Worm (Caenorhabditis elegans) whole organism, L4 larva: Measurements from ENCODE around the gene pgp-14.

Experiments used
- F10B5.3 ChIP-seq: sonication (generic microtip); optimal IDR thresholded peaks from 2 replicates; lab custom pipeline; 2016; ENCODE audit warnings: mild to moderate bottlenecking, missing genetic modification characterization, missing compliant biosample characterization
- F37D6.2 ChIP-seq: sonication (generic microtip); optimal IDR thresholded peaks from 2 replicates; lab custom pipeline; 2016; ENCODE audit warnings: mild to moderate bottlenecking, missing genetic modification characterization, missing compliant biosample characterization
- F44E2.7 ChIP-seq: fragments of 200-800 bp; sonication (Bioruptor generic); IDR thresholded peaks from 2 replicates; pipeline ENCODE4 v2.1.2; 2022; ENCODE audit warnings: missing genetic modification characterization, missing compliant biosample characterization
- R02D3.7 ChIP-seq: fragments of 150-350 bp; sonication (generic microtip); optimal IDR thresholded peaks from 3 replicates; lab custom pipeline; 2014; ENCODE audit warnings: missing biosample characterization, missing genetic modification characterization
- T20F7.1 ChIP-seq: fragments of 200-800 bp; sonication (Bioruptor generic); optimal IDR thresholded peaks from 2 replicates; lab custom pipeline; 2018; ENCODE audit warnings: mild to moderate bottlenecking, missing genetic modification characterization, missing compliant biosample characterization
- T26A8.4 ChIP-seq: fragments of 200-800 bp; sonication (Bioruptor generic); IDR thresholded peaks from 2 replicates; pipeline ENCODE4 v1.3.6; 2022; ENCODE audit warnings: missing genetic modification characterization, missing compliant biosample characterization
- Y48G9A.11 ChIP-seq: fragments of 200-800 bp; sonication (Bioruptor generic); IDR thresholded peaks from 2 replicates; pipeline ENCODE4 v1.3.6; 2022; ENCODE audit warnings: missing genetic modification reagents, missing genetic modification characterization, missing compliant biosample characterization
- ZK337.2 ChIP-seq: fragments of 200-800 bp; sonication (Bioruptor generic); IDR thresholded peaks from 2 replicates; pipeline ENCODE4 v1.3.6; 2022; ENCODE audit warnings: missing genetic modification reagents, missing genetic modification characterization, missing compliant biosample characterization
- ama-1 ChIP-seq: fragments of 150-350 bp; optimal IDR thresholded peaks from 2 replicates; lab custom pipeline; 2014; ENCODE audit warnings: inconsistent platforms, mixed read lengths
- arid-1 ChIP-seq: fragments of 200-800 bp; sonication (Bioruptor generic); conservative IDR thresholded peaks from 2 replicates; pipeline ENCODE4 v1.3.6; 2022; ENCODE audit warnings: missing genetic modification reagents, missing genetic modification characterization, missing compliant biosample characterization
- attf-4 ChIP-seq: sonication (generic microtip); optimal IDR thresholded peaks from 3 replicates; lab custom pipeline; 2017; ENCODE audit warnings: missing biosample characterization, missing genetic modification characterization
- ceh-20 ChIP-seq: fragments of 200-800 bp; sonication (Bioruptor generic); IDR thresholded peaks from 2 replicates; pipeline ENCODE4 v1.3.6; 2022; ENCODE audit warnings: missing genetic modification reagents, missing genetic modification characterization, missing compliant biosample characterization
- ceh-32 ChIP-seq: sonication (generic microtip); optimal IDR thresholded peaks from 2 replicates; lab custom pipeline; 2016; ENCODE audit warnings: mild to moderate bottlenecking, missing genetic modification characterization, missing compliant biosample characterization; ENCODE audit not compliant: poor library complexity
- ces-1 ChIP-seq: fragments of 150-350 bp; sonication (generic microtip); optimal IDR thresholded peaks from 4 replicates; lab custom pipeline; 2014; ENCODE audit warnings: missing biosample characterization, missing genetic modification reagents, missing genetic modification characterization
- ctbp-1 ChIP-seq: fragments of 200-800 bp; sonication (Bioruptor generic); IDR thresholded peaks from 2 replicates; pipeline ENCODE4 v1.3.6; 2022; ENCODE audit warnings: missing genetic modification reagents, missing genetic modification characterization, missing compliant biosample characterization
- daf-12 ChIP-seq: fragments of 150-350 bp; optimal IDR thresholded peaks from 2 replicates; lab custom pipeline; 2014; ENCODE audit warnings: missing biosample characterization, missing genetic modification reagents, missing genetic modification characterization
- daf-19 ChIP-seq: fragments of 200-800 bp; sonication (Bioruptor generic); conservative IDR thresholded peaks from 2 replicates; pipeline ENCODE4 v1.3.6; 2022; ENCODE audit warnings: missing genetic modification characterization, missing compliant biosample characterization
- daf-8 ChIP-seq: fragments of 200-800 bp; sonication (Bioruptor generic); IDR thresholded peaks from 2 replicates; pipeline ENCODE4 v1.3.6; 2022; ENCODE audit warnings: missing genetic modification characterization, missing compliant biosample characterization
- dpl-1 ChIP-seq: fragments of 150-350 bp; optimal IDR thresholded peaks from 2 replicates; lab custom pipeline; 2014; ENCODE audit warnings: missing biosample characterization, missing genetic modification reagents, missing genetic modification characterization
- duxl-1 ChIP-seq: sonication (generic microtip); optimal IDR thresholded peaks from 2 replicates; lab custom pipeline; 2016; ENCODE audit warnings: mild to moderate bottlenecking, missing genetic modification characterization, moderate library complexity, missing compliant biosample characterization; ENCODE audit not compliant: poor library complexity
- egl-27 ChIP-seq: sonication (generic microtip); optimal IDR thresholded peaks from 3 replicates; lab custom pipeline; 2017; ENCODE audit warnings: missing biosample characterization, missing genetic modification reagents, missing genetic modification characterization
- egl-43 ChIP-seq: fragments of 200-800 bp; sonication (Bioruptor generic); IDR thresholded peaks from 2 replicates; pipeline ENCODE4 v1.3.6; 2022; ENCODE audit warnings: missing genetic modification reagents, missing genetic modification characterization, missing compliant biosample characterization
- fos-1 ChIP-seq: fragments of 150-350 bp; optimal IDR thresholded peaks from 2 replicates; lab custom pipeline; 2014; ENCODE audit warnings: missing biosample characterization, missing genetic modification characterization
- gei-8 ChIP-seq: fragments of 200-800 bp; sonication (Bioruptor generic); optimal IDR thresholded peaks from 2 replicates; lab custom pipeline; 2018; ENCODE audit warnings: mild to moderate bottlenecking, missing genetic modification characterization, missing compliant biosample characterization
- hlh-30 ChIP-seq: sonication (generic microtip); optimal IDR thresholded peaks from 2 replicates; lab custom pipeline; 2017; ENCODE audit warnings: antibody characterized with exemption, mild to moderate bottlenecking, missing genetic modification characterization, missing compliant biosample characterization; ENCODE audit not compliant: insufficient read depth
- jun-1 ChIP-seq: fragments of 150-350 bp; optimal IDR thresholded peaks from 2 replicates; lab custom pipeline; 2014; ENCODE audit warnings: missing biosample characterization, missing genetic modification reagents, missing genetic modification characterization
- lim-7 ChIP-seq: fragments of 200-800 bp; sonication (Bioruptor generic); IDR thresholded peaks from 2 replicates; pipeline ENCODE4 v1.3.6; 2022; ENCODE audit warnings: missing genetic modification characterization, missing compliant biosample characterization
- lin-13 ChIP-seq: fragments of 150-350 bp; optimal IDR thresholded peaks from 2 replicates; lab custom pipeline; 2014; ENCODE audit warnings: missing biosample characterization, missing genetic modification reagents, missing genetic modification characterization
- lin-15B ChIP-seq: fragments of 150-350 bp; sonication (generic microtip); optimal IDR thresholded peaks from 3 replicates; lab custom pipeline; 2014; ENCODE audit warnings: missing biosample characterization, missing genetic modification characterization
- lin-29 ChIP-seq: fragments of 200-800 bp; sonication (Bioruptor generic); IDR thresholded peaks from 2 replicates; pipeline ENCODE4 v1.3.6; 2022; ENCODE audit warnings: missing genetic modification reagents, missing genetic modification characterization, missing compliant biosample characterization
- lin-38 ChIP-seq: fragments of 200-800 bp; sonication (Bioruptor generic); IDR thresholded peaks from 2 replicates; pipeline ENCODE4 v1.3.6; 2022; ENCODE audit warnings: missing genetic modification reagents, missing genetic modification characterization, missing compliant biosample characterization
- lin-39 ChIP-seq: fragments of 150-350 bp; optimal IDR thresholded peaks from 2 replicates; lab custom pipeline; 2014; ENCODE audit warnings: missing biosample characterization, missing genetic modification reagents, missing genetic modification characterization
- lir-3 ChIP-seq: sonication (generic microtip); optimal IDR thresholded peaks from 2 replicates; lab custom pipeline; 2016; ENCODE audit warnings: mild to moderate bottlenecking, missing genetic modification characterization, missing compliant biosample characterization
- mep-1 ChIP-seq: fragments of 150-350 bp; sonication (generic microtip); optimal IDR thresholded peaks from 3 replicates; lab custom pipeline; 2014; ENCODE audit warnings: missing biosample characterization, missing genetic modification characterization
- mxl-3 ChIP-seq: fragments of 200-800 bp; sonication (Bioruptor generic); optimal IDR thresholded peaks from 2 replicates; lab custom pipeline; 2018; ENCODE audit warnings: mild to moderate bottlenecking, missing genetic modification characterization, missing compliant biosample characterization
- nhr-10 ChIP-seq: fragments of 150-350 bp; optimal IDR thresholded peaks from 2 replicates; lab custom pipeline; 2014; ENCODE audit warnings: missing biosample characterization, missing genetic modification characterization
- nhr-102 ChIP-seq: sonication (generic microtip); optimal IDR thresholded peaks from 2 replicates; lab custom pipeline; 2016; ENCODE audit warnings: mild to moderate bottlenecking, missing genetic modification characterization, moderate library complexity, missing compliant biosample characterization
- nhr-11 ChIP-seq: fragments of 150-350 bp; optimal IDR thresholded peaks from 2 replicates; lab custom pipeline; 2014; ENCODE audit warnings: missing biosample characterization, missing genetic modification characterization
- nhr-41 ChIP-seq: fragments of 200-800 bp; sonication (Bioruptor generic); IDR thresholded peaks from 2 replicates; pipeline ENCODE4 v1.3.6; 2022; ENCODE audit warnings: missing genetic modification reagents, missing genetic modification characterization, missing compliant biosample characterization
- nhr-42 ChIP-seq: fragments of 200-800 bp; sonication (Bioruptor generic); IDR thresholded peaks from 2 replicates; pipeline ENCODE4 v1.3.6; 2022; ENCODE audit warnings: missing genetic modification characterization, missing compliant biosample characterization
- nhr-76 ChIP-seq: fragments of 150-350 bp; optimal IDR thresholded peaks from 2 replicates; lab custom pipeline; 2014; ENCODE audit warnings: missing biosample characterization, missing genetic modification characterization
- nhr-77 ChIP-seq: fragments of 150-350 bp; optimal IDR thresholded peaks from 2 replicates; lab custom pipeline; 2014; ENCODE audit warnings: missing biosample characterization, missing genetic modification characterization
- pha-4 ChIP-seq, 2 experiments: fragments of 150-350 bp in 1 of 2; fragments of 200-800 bp in 1 of 2; sonication (Bioruptor generic) in 1 of 2; IDR thresholded peaks in 1 of 2; optimal IDR thresholded peaks in 1 of 2; 2 replicates each; pipeline versions ENCODE4 v1.3.6 to Lab custom; 2014 to 2022; ENCODE audit warnings: missing genetic modification characterization in 2 of 2, missing genetic modification reagents in 2 of 2, missing biosample characterization in 1 of 2, missing compliant biosample characterization in 1 of 2
- sdz-12 ChIP-seq: fragments of 200-800 bp; sonication (Bioruptor generic); optimal IDR thresholded peaks from 2 replicates; lab custom pipeline; 2018; ENCODE audit warnings: mild to moderate bottlenecking, missing genetic modification characterization, missing compliant biosample characterization
- skn-1 ChIP-seq: fragments of 150-350 bp; optimal IDR thresholded peaks from 2 replicates; lab custom pipeline; 2014; ENCODE audit warnings: missing biosample characterization, missing genetic modification characterization
- snpc-4 ChIP-seq: fragments of 150-350 bp; optimal IDR thresholded peaks from 2 replicates; lab custom pipeline; 2014; ENCODE audit warnings: missing biosample characterization, missing genetic modification characterization
- spr-3 ChIP-seq: fragments of 200-800 bp; sonication (Bioruptor generic); optimal IDR thresholded peaks from 2 replicates; lab custom pipeline; 2018; ENCODE audit warnings: mild to moderate bottlenecking, missing genetic modification characterization, missing compliant biosample characterization
- tra-1 ChIP-seq: fragments of 200-800 bp; sonication (Bioruptor generic); IDR thresholded peaks from 2 replicates; pipeline ENCODE4 v1.3.6; 2022; ENCODE audit warnings: missing genetic modification reagents, missing genetic modification characterization, missing compliant biosample characterization
- unc-62 ChIP-seq, 3 experiments: fragments of 150-350 bp in 1 of 3; sonication (generic microtip); optimal IDR thresholded peaks in 2 of 3; peaks in 1 of 3; 1 replicate in 1 of 3; 2 replicates in 2 of 3; lab custom pipeline; 2014 to 2017; ENCODE audit warnings: missing biosample characterization in 3 of 3, missing genetic modification characterization in 3 of 3, missing genetic modification reagents in 3 of 3, missing genotype in 1 of 3
- zfp-2 ChIP-seq: sonication (generic microtip); optimal IDR thresholded peaks from 2 replicates; lab custom pipeline; 2016; ENCODE audit warnings: mild to moderate bottlenecking, missing genetic modification characterization, missing compliant biosample characterization
- ztf-11 ChIP-seq: fragments of 150-350 bp; optimal IDR thresholded peaks from 2 replicates; lab custom pipeline; 2014; ENCODE audit warnings: missing biosample characterization, missing genetic modification characterization

pgp-14 gene

DNA sequence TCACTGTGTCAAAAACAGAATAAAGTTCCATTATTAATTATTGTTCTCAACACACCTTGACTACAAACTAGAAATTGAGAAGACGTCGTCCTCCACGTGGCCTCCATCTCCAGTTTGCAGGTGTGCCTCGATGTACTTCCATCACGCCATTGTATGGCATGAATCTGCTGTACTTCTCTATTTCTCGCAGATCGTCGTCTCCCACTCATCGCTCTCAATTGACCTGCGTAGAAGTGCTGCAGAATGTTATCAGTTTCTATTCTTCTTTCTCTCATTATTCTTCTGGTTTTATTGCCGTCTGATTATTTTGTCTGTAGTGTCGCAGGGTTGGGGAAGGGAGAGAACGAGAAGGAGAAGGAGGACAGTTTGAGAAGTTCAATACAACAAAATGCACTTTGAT, 10.3 kb upstream of the pgp-14 start (continued):
- TF ChIP-seq T20F7.1 (GFP tag; lab: Kevin White, UChicago) (no peak), lir-3 (no peak), F37D6.2 (tag; lab: Kevin White, UChicago) (no peak), egl-43 (GFP tag; lab: Robert Waterston, UW) (no peak), lin-38 (GFP tag; lab: Robert Waterston, UW) (no peak), daf-8 (GFP tag; lab: Robert Waterston, UW) (no peak), nhr-41 (peak; percentile 76; the same call in 1 of the 2 replicates), unc-62 (GFP tag; optimal IDR thresholded peaks at IDR 0.05 in 1 of 2; lab: Kevin White, UChicago) (peak in 1 of 2 experiments; percentile 96), unc-62 (tag; optimal IDR thresholded peaks at IDR 0.05; lab: Kevin White, UChicago) (no peak), nhr-77 (tag; lab: Kevin White, UChicago) (peak; percentile 88), arid-1 (no peak), dpl-1 (GFP tag; lab: Kevin White, UChicago) (no peak), lin-15B (tag; lab: Kevin White, UChicago) (no peak), F10B5.3 (no peak), ctbp-1 (GFP tag; lab: Robert Waterston, UW) (no peak), F44E2.7 (GFP tag; lab: Robert Waterston, UW) (no peak), ceh-32 (no peak), nhr-10 (peak; percentile 1), nhr-42 (GFP tag; lab: Robert Waterston, UW) (no peak), duxl-1 (tag; lab: Kevin White, UChicago) (no peak), pha-4 (GFP tag; IDR thresholded peaks at IDR 0.05; lab: Robert Waterston, UW) (no peak), pha-4 (tag; optimal IDR thresholded peaks at IDR 0.05; lab: Kevin White, UChicago) (no peak), snpc-4 (tag; lab: Kevin White, UChicago) (no peak), nhr-11 (tag; lab: Kevin White, UChicago) (no peak), ztf-11 (tag; lab: Kevin White, UChicago) (no peak), hlh-30 (tag; lab: Kevin White, UChicago) (peak; percentile 72), egl-27 (tag; lab: Kevin White, UChicago) (no peak), lin-29 (GFP tag; lab: Robert Waterston, UW) (no peak), mep-1 (tag; lab: Kevin White, UChicago) (peak; percentile 64), skn-1 (tag; lab: Kevin White, UChicago) (no peak), ZK337.2 (GFP tag; lab: Robert Waterston, UW) (no peak), T26A8.4 (GFP tag; lab: Robert Waterston, UW) (no peak), zfp-2 (tag; lab: Kevin White, UChicago) (no peak), daf-19 (no peak), lim-7 (no peak), attf-4 (tag; lab: Kevin White, UChicago) (no peak), nhr-102 (no peak), lin-39 (no peak), gei-8 (GFP tag; lab: Kevin White, UChicago) (peak; percentile 53), ceh-20 (GFP tag; lab: Robert Waterston, UW) (0 out of 2 replicates have a peak, but pooled peaks have one; percentile 30), Y48G9A.11 (GFP tag; lab: Robert Waterston, UW) (no peak), tra-1 (GFP tag; lab: Robert Waterston, UW) (peak; percentile 71; the same call in 1 of the 2 replicates), nhr-76 (tag; lab: Kevin White, UChicago) (no peak), ama-1 (lab: Kevin White, UChicago) (no peak), sdz-12 (GFP tag; lab: Kevin White, UChicago) (no peak), R02D3.7 (no peak), spr-3 (GFP tag; lab: Kevin White, UChicago) (no peak), jun-1 (tag; lab: Kevin White, UChicago) (no peak), fos-1 (tag; lab: Kevin White, UChicago) (no peak), mxl-3 (GFP tag; lab: Kevin White, UChicago) (peak; percentile 98), daf-12 (tag; lab: Kevin White, UChicago) (no peak), ces-1 (GFP tag; lab: Kevin White, UChicago) (no peak), lin-13 (GFP tag; lab: Kevin White, UChicago) (no peak)
